Fruit fly (Drosophila melanogaster) whole organism, embryonic: ENCODE results near the gene CG10165.

Experiments
- CG10209 ChIP-seq: fragments of 200-800 bp; sonication (Bioruptor generic); optimal IDR thresholded peaks from 3 replicates; lab custom pipeline; 2017; ENCODE audit warnings: missing biosample characterization, mild to moderate bottlenecking, missing genetic modification characterization, missing genetic modification reagents
- CG10267 ChIP-seq: fragments of 200-800 bp; sonication (Bioruptor generic); optimal IDR thresholded peaks from 2 replicates; lab custom pipeline; 2018; ENCODE audit warnings: missing biosample characterization, mild to moderate bottlenecking, missing genetic modification characterization, moderate library complexity
- CG10565 ChIP-seq: fragments of 200-800 bp; sonication (Bioruptor generic); optimal IDR thresholded peaks from 3 replicates; lab custom pipeline; 2016; ENCODE audit warnings: missing biosample characterization, mild to moderate bottlenecking, missing genetic modification characterization
- CG10654 ChIP-seq: fragments of 200-800 bp; sonication (Bioruptor generic); optimal IDR thresholded peaks from 2 replicates; lab custom pipeline; 2016; ENCODE audit warnings: missing biosample characterization, missing genetic modification characterization
- CG10959 ChIP-seq: fragments of 200-800 bp; sonication (Bioruptor generic); IDR thresholded peaks from 2 replicates; pipeline ENCODE4 v1.3.6; 2022; ENCODE audit warnings: missing biosample characterization, missing genetic modification characterization
- CG12744 ChIP-seq: fragments of 200-800 bp; sonication (Bioruptor generic); optimal IDR thresholded peaks from 2 replicates; lab custom pipeline; 2016; ENCODE audit warnings: missing biosample characterization, missing genetic modification characterization
- CG13775 ChIP-seq: fragments of 200-800 bp; sonication (Bioruptor generic); optimal IDR thresholded peaks from 3 replicates; lab custom pipeline; 2017; ENCODE audit warnings: missing biosample characterization, mild to moderate bottlenecking, missing genetic modification characterization
- CG13894 ChIP-seq: fragments of 200-800 bp; sonication (Bioruptor generic); optimal IDR thresholded peaks from 3 replicates; lab custom pipeline; 2018; ENCODE audit warnings: missing biosample characterization, mild to moderate bottlenecking, missing genetic modification characterization, moderate library complexity
- CG15479 ChIP-seq: fragments of 200-800 bp; sonication (Bioruptor generic); optimal IDR thresholded peaks from 3 replicates; lab custom pipeline; 2019; ENCODE audit warnings: missing biosample characterization, mild to moderate bottlenecking, missing genetic modification characterization, moderate library complexity
- CG17359 ChIP-seq: fragments of 200-800 bp; sonication (Bioruptor generic); optimal IDR thresholded peaks from 3 replicates; lab custom pipeline; 2018; ENCODE audit warnings: missing biosample characterization, mild to moderate bottlenecking, missing genetic modification characterization, moderate library complexity
- CG18011 ChIP-seq: fragments of 200-800 bp; sonication (Bioruptor generic); optimal IDR thresholded peaks from 2 replicates; lab custom pipeline; 2017; ENCODE audit warnings: missing biosample characterization, missing genetic modification characterization, mild to moderate bottlenecking, moderate library complexity, missing genotype
- CG18619 ChIP-seq: fragments of 200-800 bp; sonication (Bioruptor generic); optimal IDR thresholded peaks from 3 replicates; lab custom pipeline; 2017; ENCODE audit warnings: missing biosample characterization, mild to moderate bottlenecking, missing genetic modification characterization
- CG2875 ChIP-seq: fragments of 200-800 bp; sonication (Bioruptor generic); optimal IDR thresholded peaks from 2 replicates; lab custom pipeline; 2017; ENCODE audit warnings: missing biosample characterization, mild to moderate bottlenecking, missing genetic modification characterization, missing genetic modification reagents
- CG31365 ChIP-seq: fragments of 200-800 bp; sonication (Bioruptor generic); optimal IDR thresholded peaks from 2 replicates; lab custom pipeline; 2018; ENCODE audit warnings: missing biosample characterization, mild to moderate bottlenecking, missing genetic modification characterization
- CG3281 ChIP-seq: fragments of 200-800 bp; sonication (Bioruptor generic); optimal IDR thresholded peaks from 3 replicates; lab custom pipeline; 2017; ENCODE audit warnings: missing biosample characterization, mild to moderate bottlenecking, missing genetic modification characterization
- CG3726 ChIP-seq: fragments of 200-800 bp; sonication (Bioruptor generic); IDR thresholded peaks from 3 replicates; pipeline ENCODE4, ENCODE4 v1.3.6; 2022; ENCODE audit warnings: missing biosample characterization, missing genetic modification characterization
- CG5180 ChIP-seq: fragments of 200-800 bp; sonication (Bioruptor generic); optimal IDR thresholded peaks from 3 replicates; lab custom pipeline; 2017; ENCODE audit warnings: missing biosample characterization, missing genetic modification characterization, mild to moderate bottlenecking, moderate library complexity, missing genetic modification reagents
- CG8089 ChIP-seq: fragments of 200-800 bp; sonication (Bioruptor generic); optimal IDR thresholded peaks from 3 replicates; lab custom pipeline; 2016; ENCODE audit warnings: missing biosample characterization, missing genetic modification characterization
- CG8281 ChIP-seq: fragments of 200-800 bp; sonication (Bioruptor generic); optimal IDR thresholded peaks from 2 replicates; lab custom pipeline; 2018; ENCODE audit warnings: missing biosample characterization, mild to moderate bottlenecking, missing genetic modification characterization, moderate library complexity
- CG9437 ChIP-seq: fragments of 200-800 bp; sonication (Bioruptor generic); optimal IDR thresholded peaks from 2 replicates; lab custom pipeline; 2018; ENCODE audit warnings: missing biosample characterization, mild to moderate bottlenecking, missing genetic modification characterization
- Camta ChIP-seq: fragments of 200-800 bp; sonication (Bioruptor generic); optimal IDR thresholded peaks from 2 replicates; lab custom pipeline; 2016; ENCODE audit warnings: missing biosample characterization, missing genetic modification characterization
- CkIIα-i1 ChIP-seq: fragments of 200-800 bp; sonication (Bioruptor generic); IDR thresholded peaks from 2 replicates; pipeline ENCODE4 v1.3.6; 2022; ENCODE audit warnings: missing biosample characterization, missing genetic modification characterization
- Dref ChIP-seq: fragments of 200-800 bp; sonication (Bioruptor generic); IDR thresholded peaks from 2 replicates; pipeline ENCODE4 v1.3.6; 2022; ENCODE audit warnings: missing biosample characterization, missing genetic modification characterization
- HLH3B ChIP-seq: fragments of 200-800 bp; sonication (Bioruptor generic); IDR thresholded peaks from 2 replicates; pipeline ENCODE4 v1.3.6; 2022; ENCODE audit warnings: missing biosample characterization, missing genetic modification characterization
- Hr78 ChIP-seq, 2 experiments: fragments of 200-800 bp in 1 of 2; fragments of >200 bp in 1 of 2; sonication (Bioruptor generic) in 1 of 2; optimal IDR thresholded peaks; 2 replicates each; lab custom pipeline; 2017 to 2019; ENCODE audit warnings: missing biosample characterization in 2 of 2, missing genetic modification characterization in 2 of 2, mild to moderate bottlenecking in 1 of 2, moderate library complexity in 1 of 2
- Lpt ChIP-seq: fragments of >200 bp; optimal IDR thresholded peaks from 2 replicates; lab custom pipeline; 2018; ENCODE audit warnings: missing biosample characterization, missing genetic modification characterization
- Meics ChIP-seq: fragments of 200-800 bp; sonication (Bioruptor generic); optimal IDR thresholded peaks from 2 replicates; lab custom pipeline; 2017; ENCODE audit warnings: missing biosample characterization, mild to moderate bottlenecking, missing genetic modification characterization
- NFAT ChIP-seq: fragments of 200-800 bp; sonication (Bioruptor generic); IDR thresholded peaks from 2 replicates; pipeline ENCODE4 v1.3.6; 2022; ENCODE audit warnings: missing biosample characterization, missing genetic modification characterization
- NfI ChIP-seq: fragments of 200-800 bp; sonication (Bioruptor generic); optimal IDR thresholded peaks from 3 replicates; lab custom pipeline; 2018; ENCODE audit warnings: missing biosample characterization, mild to moderate bottlenecking, missing genetic modification characterization, moderate library complexity
- Oaz ChIP-seq: fragments of 200-800 bp; sonication (Bioruptor generic); IDR thresholded peaks from 2 replicates; pipeline ENCODE4 v1.3.6; 2022; ENCODE audit warnings: missing biosample characterization, missing genetic modification characterization
- Rfx ChIP-seq: fragments of 200-800 bp; sonication (Bioruptor generic); IDR thresholded peaks from 2 replicates; pipeline ENCODE4 v1.3.6; 2022; ENCODE audit warnings: missing biosample characterization, missing genetic modification characterization
- Six4 ChIP-seq: fragments of 200-800 bp; sonication (Bioruptor generic); optimal IDR thresholded peaks from 2 replicates; lab custom pipeline; 2016; ENCODE audit warnings: missing biosample characterization, missing genetic modification characterization
- Usf ChIP-seq: fragments of 200-800 bp; sonication (Bioruptor generic); optimal IDR thresholded peaks from 2 replicates; lab custom pipeline; 2017; ENCODE audit warnings: missing genotype, missing biosample characterization, missing genetic modification characterization
- abd-A ChIP-seq: fragments of 200-800 bp; sonication (Bioruptor generic); optimal IDR thresholded peaks from 3 replicates; lab custom pipeline; 2019; ENCODE audit warnings: missing biosample characterization, mild to moderate bottlenecking, missing genetic modification characterization, moderate library complexity
- dan ChIP-seq: fragments of 200-800 bp; sonication (Bioruptor generic); IDR thresholded peaks from 2 replicates; pipeline ENCODE4 v1.3.6; 2022; ENCODE audit warnings: missing biosample characterization, missing genetic modification characterization
- ems ChIP-seq: fragments of 200-800 bp; sonication (Bioruptor generic); optimal IDR thresholded peaks from 3 replicates; lab custom pipeline; 2016; ENCODE audit warnings: missing biosample characterization, missing genetic modification characterization
- ftz-f1 ChIP-seq: fragments of 200-800 bp; sonication (Bioruptor generic); optimal IDR thresholded peaks from 2 replicates; lab custom pipeline; 2016; ENCODE audit warnings: missing biosample characterization, missing genetic modification characterization
- gce ChIP-seq: fragments of 200-800 bp; sonication (Bioruptor generic); IDR thresholded peaks from 3 replicates; pipeline ENCODE4 v1.3.6; 2022; ENCODE audit warnings: missing biosample characterization, missing genetic modification characterization
- gcm ChIP-seq: fragments of 200-800 bp; sonication (Bioruptor generic); optimal IDR thresholded peaks from 2 replicates; lab custom pipeline; 2019; ENCODE audit warnings: missing biosample characterization, mild to moderate bottlenecking, missing genetic modification characterization, moderate library complexity
- jing ChIP-seq: fragments of 200-800 bp; sonication (Bioruptor generic); optimal IDR thresholded peaks from 2 replicates; lab custom pipeline; 2018; ENCODE audit warnings: missing biosample characterization, mild to moderate bottlenecking, missing genetic modification characterization
- jumu ChIP-seq: fragments of 200-800 bp; sonication (Bioruptor generic); optimal IDR thresholded peaks from 3 replicates; lab custom pipeline; 2016; ENCODE audit warnings: missing biosample characterization, missing genetic modification characterization
- lilli ChIP-seq: fragments of 200-800 bp; sonication (Bioruptor generic); optimal IDR thresholded peaks from 3 replicates; lab custom pipeline; 2016; ENCODE audit warnings: missing biosample characterization, missing genetic modification characterization
- mam ChIP-seq: fragments of 200-800 bp; sonication (Bioruptor generic); optimal IDR thresholded peaks from 3 replicates; lab custom pipeline; 2016; ENCODE audit warnings: missing biosample characterization, missing genetic modification characterization
- pho ChIP-seq: fragments of 200-800 bp; sonication (Bioruptor generic); optimal IDR thresholded peaks from 2 replicates; lab custom pipeline; 2016; ENCODE audit warnings: missing biosample characterization, missing genetic modification characterization
- pros ChIP-seq: fragments of 200-800 bp; sonication (Bioruptor generic); optimal IDR thresholded peaks from 3 replicates; lab custom pipeline; 2019; ENCODE audit warnings: missing biosample characterization, mild to moderate bottlenecking, missing genetic modification characterization, moderate library complexity
- pzg ChIP-seq: fragments of 200-800 bp; sonication (Bioruptor generic); optimal IDR thresholded peaks from 3 replicates; lab custom pipeline; 2018; ENCODE audit warnings: missing biosample characterization, mild to moderate bottlenecking, missing genetic modification characterization, moderate library complexity
- ranshi ChIP-seq: fragments of 200-800 bp; sonication (Bioruptor generic); IDR thresholded peaks from 2 replicates; pipeline ENCODE4 v1.3.6; 2022; ENCODE audit warnings: missing biosample characterization, missing genetic modification characterization
- sim ChIP-seq: fragments of 200-800 bp; sonication (Bioruptor generic); IDR thresholded peaks from 2 replicates; pipeline ENCODE4 v1.3.6; 2022; ENCODE audit warnings: missing biosample characterization, missing genetic modification characterization
- toy ChIP-seq: fragments of 200-800 bp; sonication (Bioruptor generic); IDR thresholded peaks from 2 replicates; pipeline ENCODE4 v1.3.6; 2022; ENCODE audit warnings: missing biosample characterization, missing genetic modification characterization
- trem ChIP-seq: fragments of 200-800 bp; optimal IDR thresholded peaks from 3 replicates; lab custom pipeline; 2019; ENCODE audit warnings: missing biosample characterization, mild to moderate bottlenecking, missing genetic modification characterization, moderate library complexity

The CG10165 gene

dm6 chr2L:19533247-19533646 lies 3.1 kb upstream of the CG10165 start, which contains the start of gene CG33116 (continued):
- no peak for TF ChIP-seq dan (GFP tag; lab: Robert Waterston, UW)
- TF ChIP-seq Rfx (GFP tag; lab: Robert Waterston, UW) = peak; percentile 92
- peak; percentile 81 for TF ChIP-seq pho (GFP tag; lab: Kevin White, UChicago)
- TF ChIP-seq HLH3B (GFP tag; lab: Robert Waterston, UW) = peak; percentile 76
- TF ChIP-seq ftz-f1 = peak; percentile 39
- 0 out of 2 replicates have a peak, but pooled peaks have one; percentile 52 for TF ChIP-seq sim
- peak; percentile 58 for TF ChIP-seq CG18011 (GFP tag; lab: Kevin White, UChicago)
- peak; percentile 74 for TF ChIP-seq CG3281
- peak; percentile 87 for TF ChIP-seq mam (GFP tag; lab: Kevin White, UChicago)
- peak; percentile 38 for TF ChIP-seq CG13894 (tag; lab: Kevin White, UChicago)
- peak; percentile 83 for TF ChIP-seq NFAT (GFP tag; lab: Robert Waterston, UW)
- peak; percentile 70 for TF ChIP-seq CG2875 (GFP tag; lab: Kevin White, UChicago)
- TF ChIP-seq CG31365 (tag; lab: Kevin White, UChicago) = peak; percentile 37
- TF ChIP-seq Dref (GFP tag; lab: Robert Waterston, UW) = peak; percentile 35; the same call in 1 of the 2 replicates
- 0 out of 3 replicates have a peak, but pooled peaks have one; percentile 52 for TF ChIP-seq CG3726 (GFP tag; lab: Robert Waterston, UW)
- peak; percentile 89 for TF ChIP-seq lilli (GFP tag; lab: Kevin White, UChicago)
- peak; percentile 78 for TF ChIP-seq Camta (GFP tag; lab: Kevin White, UChicago)
- peak; percentile 19 for TF ChIP-seq CG10565 (GFP tag; lab: Kevin White, UChicago)
- TF ChIP-seq CG8281 (tag; lab: Kevin White, UChicago) = peak; percentile 45
- peak; percentile 74 for TF ChIP-seq CG13775 (GFP tag; lab: Kevin White, UChicago)
- 0 out of 2 replicates have a peak, but pooled peaks have one; percentile 32 for TF ChIP-seq CG10959
- TF ChIP-seq CG17359 = peak; percentile 80
- peak; percentile 82 for TF ChIP-seq CG18619 (GFP tag; lab: Kevin White, UChicago)
- peak; percentile 27; the same call in 1 of the 3 replicates for TF ChIP-seq gce (GFP tag; lab: Robert Waterston, UW)
- no peak for TF ChIP-seq pros (GFP tag; lab: Kevin White, UChicago)
- peak; percentile 63 for TF ChIP-seq pzg
- peak; percentile 56; the same call in 1 of the 2 replicates for TF ChIP-seq Oaz
- peak; percentile 76 for TF ChIP-seq CG10209 (GFP tag; lab: Kevin White, UChicago)
- peak in 1 of 2 experiments; percentile 17 for TF ChIP-seq Hr78 (GFP tag; optimal IDR thresholded peaks at IDR 0.05; lab: Kevin White, UChicago)
- no peak for TF ChIP-seq abd-A
- peak; percentile 83 for TF ChIP-seq jumu (GFP tag; lab: Kevin White, UChicago)
- TF ChIP-seq ranshi (GFP tag; lab: Robert Waterston, UW) = peak; percentile 77; the same call in 1 of the 2 replicates
- TF ChIP-seq jing = peak; percentile 56
- peak; percentile 73 for TF ChIP-seq Six4 (GFP tag; lab: Kevin White, UChicago)
- TF ChIP-seq gcm = peak; percentile 72
- peak; percentile 83 for TF ChIP-seq ems (GFP tag; lab: Kevin White, UChicago)
- TF ChIP-seq CG5180 (GFP tag; lab: Kevin White, UChicago) = peak; percentile 9
- TF ChIP-seq CG10654 (GFP tag; lab: Kevin White, UChicago) = peak; percentile 84
- TF ChIP-seq CkIIα-i1 = peak; percentile 25; the same call in 1 of the 2 replicates
- TF ChIP-seq toy (GFP tag; lab: Robert Waterston, UW) = peak; percentile 24; the same call in 1 of the 2 replicates
- TF ChIP-seq Lpt (GFP tag; lab: Kevin White, UChicago) = no peak
- TF ChIP-seq NfI (GFP tag; lab: Kevin White, UChicago) = peak; percentile 87
- peak; percentile 41 for TF ChIP-seq CG15479 (GFP tag; lab: Kevin White, UChicago)
- peak; percentile 66 for TF ChIP-seq CG9437
- peak; percentile 71 for TF ChIP-seq CG12744 (GFP tag; lab: Kevin White, UChicago)
- peak; percentile 83 for TF ChIP-seq trem (tag; lab: Kevin White, UChicago)
- peak; percentile 68 for TF ChIP-seq CG8089
- peak; percentile 82 for TF ChIP-seq Meics (GFP tag; lab: Kevin White, UChicago)
- peak; percentile 97 for TF ChIP-seq CG10267
- TF ChIP-seq Usf (GFP tag; lab: Kevin White, UChicago) = peak; percentile 65
